Worm (Caenorhabditis elegans) whole organism, young adult: ENCODE results near the gene T05B4.12.

Source experiments
- B0019.2 ChIP-seq: fragments of 200-800 bp; sonication (Bioruptor generic); conservative IDR thresholded peaks from 2 replicates; pipeline ENCODE4 v1.3.6; 2022; ENCODE audit warnings: missing genetic modification reagents, missing genetic modification characterization, missing compliant biosample characterization
- C17E4.6 ChIP-seq: fragments of 200-800 bp; sonication (Bioruptor generic); IDR thresholded peaks from 2 replicates; pipeline ENCODE4 v1.3.6; 2022; ENCODE audit warnings: missing genetic modification reagents, missing genetic modification characterization, missing compliant biosample characterization
- F22D6.2 ChIP-seq: sonication (generic microtip); optimal IDR thresholded peaks from 2 replicates; lab custom pipeline; 2016; ENCODE audit warnings: mild to moderate bottlenecking, missing genetic modification characterization, missing compliant biosample characterization
- F33H1.4 ChIP-seq: fragments of 200-800 bp; sonication (Bioruptor generic); IDR thresholded peaks from 2 replicates; pipeline ENCODE4 v1.3.6; 2022; ENCODE audit warnings: missing genetic modification reagents, missing genetic modification characterization, missing compliant biosample characterization
- F39B2.1 ChIP-seq: fragments of 200-800 bp; sonication (Bioruptor generic); IDR thresholded peaks from 2 replicates; pipeline ENCODE4 v1.3.6; 2022; ENCODE audit warnings: missing genetic modification reagents, missing genetic modification characterization, missing compliant biosample characterization
- F57A8.1 ChIP-seq: fragments of 200-800 bp; sonication (Bioruptor generic); optimal IDR thresholded peaks from 2 replicates; lab custom pipeline; 2018; ENCODE audit warnings: mild to moderate bottlenecking, missing genetic modification characterization, moderate library complexity, missing compliant biosample characterization
- Y53F4B.3 ChIP-seq: fragments of 200-800 bp; sonication (Bioruptor generic); IDR thresholded peaks from 2 replicates; pipeline ENCODE4 v1.3.6; 2022; ENCODE audit warnings: missing genetic modification reagents, missing genetic modification characterization, missing compliant biosample characterization
- Y53G8AR.9 ChIP-seq: fragments of 200-800 bp; sonication (Bioruptor generic); conservative IDR thresholded peaks from 2 replicates; pipeline ENCODE4 v1.3.6; 2022; ENCODE audit warnings: missing genetic modification reagents, missing genetic modification characterization, missing compliant biosample characterization
- Y79H2A.3 ChIP-seq: fragments of 200-800 bp; sonication (Bioruptor generic); conservative IDR thresholded peaks from 2 replicates; pipeline ENCODE4 v1.3.6; 2022; ENCODE audit warnings: missing genetic modification reagents, missing genetic modification characterization, missing compliant biosample characterization
- ama-1 ChIP-seq, 3 experiments: fragments of 150-350 bp in 1 of 3; sonication (generic microtip) in 2 of 3; optimal IDR thresholded peaks; 2 replicates each; lab custom pipeline; 2014 to 2018; ENCODE audit warnings: missing biosample characterization in 2 of 3, missing genetic modification characterization in 2 of 3, missing genetic modification reagents in 2 of 3
- aptf-2 ChIP-seq: fragments of 200-800 bp; sonication (Bioruptor generic); conservative IDR thresholded peaks from 2 replicates; pipeline ENCODE4 v1.3.6; 2022; ENCODE audit warnings: missing genetic modification reagents, missing genetic modification characterization, missing compliant biosample characterization
- aptf-3 ChIP-seq: fragments of 200-800 bp; sonication (Bioruptor generic); IDR thresholded peaks from 2 replicates; pipeline ENCODE4 v1.3.6; 2022; ENCODE audit warnings: missing genetic modification characterization, missing compliant biosample characterization
- athp-1 ChIP-seq: sonication (generic microtip); optimal IDR thresholded peaks from 2 replicates; lab custom pipeline; 2017; ENCODE audit warnings: mild to moderate bottlenecking, missing genetic modification characterization, missing compliant biosample characterization
- attf-3 ChIP-seq: fragments of 200-800 bp; sonication (Bioruptor generic); conservative IDR thresholded peaks from 2 replicates; pipeline ENCODE4 v1.3.6; 2022; ENCODE audit warnings: missing genetic modification reagents, missing genetic modification characterization, missing compliant biosample characterization
- bed-1 ChIP-seq: fragments of 200-800 bp; sonication (Bioruptor generic); IDR thresholded peaks from 2 replicates; pipeline ENCODE4 v1.3.6; 2022; ENCODE audit warnings: missing genetic modification reagents, missing genetic modification characterization, missing compliant biosample characterization
- cebp-1 ChIP-seq, 2 experiments: fragments of 200-800 bp in 1 of 2; sonication (Bioruptor generic) in 1 of 2; sonication (generic microtip) in 1 of 2; IDR thresholded peaks in 1 of 2; optimal IDR thresholded peaks in 1 of 2; 2 replicates each; pipeline versions ENCODE4 v1.3.6 to Lab custom; 2017 to 2022; ENCODE audit warnings: missing compliant biosample characterization in 2 of 2, missing genetic modification characterization in 2 of 2, mild to moderate bottlenecking in 1 of 2, missing genetic modification reagents in 1 of 2, moderate library complexity in 1 of 2
- ceh-100 ChIP-seq: fragments of 200-800 bp; sonication (Bioruptor generic); IDR thresholded peaks from 2 replicates; pipeline ENCODE4 v1.3.6; 2022; ENCODE audit warnings: missing genetic modification reagents, missing genetic modification characterization, missing compliant biosample characterization
- ceh-91 ChIP-seq: fragments of 200-800 bp; sonication (Bioruptor generic); IDR thresholded peaks from 2 replicates; pipeline ENCODE4 v1.3.6; 2022; ENCODE audit warnings: missing genetic modification reagents, missing genetic modification characterization, missing compliant biosample characterization
- dpff-1 ChIP-seq: sonication (generic microtip); optimal IDR thresholded peaks from 2 replicates; lab custom pipeline; 2017; ENCODE audit warnings: mild to moderate bottlenecking, missing genetic modification characterization, missing compliant biosample characterization
- egl-18 ChIP-seq: fragments of 200-800 bp; sonication (Bioruptor generic); IDR thresholded peaks from 2 replicates; pipeline ENCODE4 v1.3.6; 2022; ENCODE audit warnings: missing genetic modification reagents, missing genetic modification characterization, missing compliant biosample characterization
- egl-44 ChIP-seq: fragments of 200-800 bp; sonication (Bioruptor generic); IDR thresholded peaks from 2 replicates; pipeline ENCODE4 v1.3.6; 2022; ENCODE audit warnings: missing genetic modification reagents, missing genetic modification characterization, missing compliant biosample characterization
- egrh-3 ChIP-seq: fragments of 200-800 bp; sonication (Bioruptor generic); IDR thresholded peaks from 2 replicates; pipeline ENCODE4 v1.3.6; 2022; ENCODE audit warnings: missing genetic modification reagents, missing genetic modification characterization, missing compliant biosample characterization
- ekl-4 ChIP-seq: fragments of 200-800 bp; sonication (Bioruptor generic); IDR thresholded peaks from 2 replicates; pipeline ENCODE4 v1.3.6; 2022; ENCODE audit warnings: missing genetic modification reagents, missing genetic modification characterization, missing compliant biosample characterization
- ets-4 ChIP-seq: fragments of 200-800 bp; sonication (Bioruptor generic); optimal IDR thresholded peaks from 2 replicates; lab custom pipeline; 2018; ENCODE audit warnings: mild to moderate bottlenecking, missing genetic modification characterization, missing compliant biosample characterization
- gei-17 ChIP-seq: fragments of 200-800 bp; sonication (Bioruptor generic); optimal IDR thresholded peaks from 2 replicates; lab custom pipeline; 2018; ENCODE audit warnings: mild to moderate bottlenecking, missing genetic modification characterization, missing compliant biosample characterization
- hlh-12 ChIP-seq: sonication (generic microtip); optimal IDR thresholded peaks from 2 replicates; lab custom pipeline; 2016; ENCODE audit warnings: missing genetic modification characterization, missing compliant biosample characterization
- hlh-26 ChIP-seq: fragments of 200-800 bp; sonication (Bioruptor generic); conservative IDR thresholded peaks from 2 replicates; pipeline ENCODE4 v1.3.6; 2022; ENCODE audit warnings: missing genetic modification reagents, missing genetic modification characterization, missing compliant biosample characterization
- hrde-1 ChIP-seq: sonication (generic microtip); optimal IDR thresholded peaks from 2 replicates; lab custom pipeline; 2016; ENCODE audit warnings: missing genetic modification characterization, mild to moderate bottlenecking, missing compliant biosample characterization, moderate library complexity, missing genotype, missing genetic modification reagents, borderline replicate concordance
- hsf-1 ChIP-seq: fragments of 200-800 bp; sonication (Bioruptor generic); IDR thresholded peaks from 2 replicates; pipeline ENCODE4 v1.3.6; 2022; ENCODE audit warnings: missing genetic modification reagents, missing genetic modification characterization, missing compliant biosample characterization
- lin-35 ChIP-seq, 3 experiments: fragments of 150-350 bp in 2 of 3; sonication (generic microtip) in 1 of 3; optimal IDR thresholded peaks; 2 replicates each; lab custom pipeline; 2014 to 2018; ENCODE audit warnings: missing biosample characterization in 3 of 3, missing genetic modification characterization in 3 of 3, missing genetic modification reagents in 3 of 3
- lsl-1 ChIP-seq: fragments of 200-800 bp; sonication (Bioruptor generic); optimal IDR thresholded peaks from 2 replicates; lab custom pipeline; 2018; ENCODE audit warnings: mild to moderate bottlenecking, missing genetic modification characterization, moderate library complexity, missing compliant biosample characterization
- madf-10 ChIP-seq: sonication (generic microtip); optimal IDR thresholded peaks from 2 replicates; lab custom pipeline; 2016; ENCODE audit warnings: mild to moderate bottlenecking, missing genetic modification characterization, missing compliant biosample characterization
- madf-6 ChIP-seq: fragments of 200-800 bp; sonication (Bioruptor generic); IDR thresholded peaks from 2 replicates; pipeline ENCODE4 v1.3.6; 2022; ENCODE audit warnings: missing genetic modification reagents, missing genetic modification characterization, missing compliant biosample characterization
- madf-8 ChIP-seq: fragments of 200-800 bp; sonication (Bioruptor generic); conservative IDR thresholded peaks from 2 replicates; pipeline ENCODE4 v1.3.6; 2022; ENCODE audit warnings: missing genetic modification reagents, missing genetic modification characterization, missing compliant biosample characterization
- mcd-1 ChIP-seq: fragments of 200-800 bp; sonication (Bioruptor generic); IDR thresholded peaks from 2 replicates; pipeline ENCODE4 v1.3.6; 2022; ENCODE audit warnings: missing genetic modification reagents, missing genetic modification characterization, missing compliant biosample characterization
- mel-28 ChIP-seq: sonication (generic microtip); optimal IDR thresholded peaks from 2 replicates; lab custom pipeline; 2016; ENCODE audit warnings: borderline replicate concordance, mild to moderate bottlenecking, missing genetic modification characterization, missing compliant biosample characterization
- mxl-1 ChIP-seq: sonication (generic microtip); optimal IDR thresholded peaks from 2 replicates; lab custom pipeline; 2016; ENCODE audit warnings: missing genetic modification characterization, missing compliant biosample characterization
- nhr-27 ChIP-seq: fragments of 200-800 bp; sonication (Bioruptor generic); optimal IDR thresholded peaks from 2 replicates; lab custom pipeline; 2018; ENCODE audit warnings: mild to moderate bottlenecking, missing genetic modification characterization, moderate library complexity, missing compliant biosample characterization
- nhr-90 ChIP-seq: sonication (generic microtip); optimal IDR thresholded peaks from 2 replicates; lab custom pipeline; 2016; ENCODE audit warnings: missing genotype, mild to moderate bottlenecking, missing genetic modification characterization, missing compliant biosample characterization
- pha-4 ChIP-seq: fragments of 150-350 bp; sonication (generic microtip); optimal IDR thresholded peaks from 2 replicates; lab custom pipeline; 2014; ENCODE audit warnings: missing biosample characterization, missing genetic modification reagents, missing genetic modification characterization
- sdz-38 ChIP-seq: sonication (generic microtip); optimal IDR thresholded peaks from 2 replicates; lab custom pipeline; 2016; ENCODE audit warnings: missing genotype, missing genetic modification characterization, missing compliant biosample characterization
- snpc-4 ChIP-seq, 5 experiments: fragments of 150-350 bp in 1 of 5; sonication (generic microtip) in 4 of 5; optimal IDR thresholded peaks; 2 replicates each; lab custom pipeline; 2014 to 2018; ENCODE audit warnings: missing genetic modification characterization in 5 of 5, missing biosample characterization in 3 of 5, antibody characterized with exemption in 2 of 5, mild to moderate bottlenecking in 2 of 5, missing compliant biosample characterization in 2 of 5, missing genotype in 2 of 5, moderate library complexity in 2 of 5, missing genetic modification reagents in 1 of 5
- tbp1 ChIP-seq: fragments of 200-800 bp; sonication (Bioruptor generic); optimal IDR thresholded peaks from 2 replicates; lab custom pipeline; 2018; ENCODE audit warnings: mild to moderate bottlenecking, missing genetic modification characterization, missing compliant biosample characterization
- unc-62 ChIP-seq: fragments of 150-350 bp; optimal IDR thresholded peaks from 2 replicates; lab custom pipeline; 2014; ENCODE audit warnings: missing biosample characterization, missing genetic modification reagents, missing genetic modification characterization
- ztf-25 ChIP-seq: fragments of 200-800 bp; sonication (Bioruptor generic); IDR thresholded peaks from 2 replicates; pipeline ENCODE4 v1.3.6; 2022; ENCODE audit warnings: missing genetic modification reagents, missing genetic modification characterization, missing compliant biosample characterization
- ztf-28 ChIP-seq: fragments of 200-800 bp; sonication (Bioruptor generic); IDR thresholded peaks from 2 replicates; pipeline ENCODE4 v1.3.6; 2022; ENCODE audit warnings: missing genetic modification reagents, missing genetic modification characterization, missing compliant biosample characterization
- ztf-6 ChIP-seq: fragments of 200-800 bp; sonication (Bioruptor generic); IDR thresholded peaks from 2 replicates; pipeline ENCODE4 v1.3.6; 2022; ENCODE audit warnings: missing genetic modification reagents, missing genetic modification characterization, missing compliant biosample characterization

The T05B4.12 gene

DNA sequence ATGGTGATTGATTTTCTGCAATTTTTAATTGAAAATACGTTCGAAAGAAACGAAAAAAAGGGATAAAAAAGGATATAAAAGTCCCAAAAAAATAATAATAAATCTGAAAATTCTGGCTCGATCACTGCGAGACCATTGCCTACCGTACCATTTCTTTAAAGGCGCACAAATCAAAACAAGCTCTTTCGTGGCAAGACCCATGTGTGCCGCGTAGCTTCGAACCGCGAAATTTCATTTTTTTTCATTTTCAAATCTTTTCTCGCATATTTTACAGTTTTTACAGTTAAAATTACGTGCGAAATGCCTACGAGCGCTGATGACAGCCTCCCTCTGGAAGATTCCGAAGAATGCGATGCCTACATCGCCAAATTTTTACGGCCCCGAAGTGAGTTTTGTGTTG, 49.8 kb upstream of the T05B4.12 start, which contains the start of the genes coh-4 and pid-5 (continued):
- TF ChIP-seq cebp-1 (GFP tag; IDR thresholded peaks at IDR 0.05; lab: Robert Waterston, UW), result no peak
- no peak for TF ChIP-seq cebp-1 (tag; optimal IDR thresholded peaks at IDR 0.05; lab: Kevin White, UChicago)
- no peak for TF ChIP-seq ztf-6 (GFP tag; lab: Robert Waterston, UW)
- TF ChIP-seq unc-62, result no peak
- peak in 1 of 3 experiments; percentile 46 for TF ChIP-seq lin-35 (GFP tag; optimal IDR thresholded peaks at IDR 0.05; lab: Kevin White, UChicago)
- TF ChIP-seq B0019.2, result peak; percentile 83
- peak; percentile 61 for TF ChIP-seq ekl-4 (GFP tag; lab: Robert Waterston, UW)
- TF ChIP-seq attf-3 (GFP tag; lab: Robert Waterston, UW), result 0 out of 2 replicates have a peak, but pooled peaks have one; percentile 14
- no peak for TF ChIP-seq aptf-3 (GFP tag; lab: Robert Waterston, UW)
- TF ChIP-seq madf-8, result peak; percentile 95
- no peak for TF ChIP-seq madf-10 (tag; lab: Kevin White, UChicago)
- TF ChIP-seq ceh-91, result peak; percentile 94
- peak; percentile 23 for TF ChIP-seq athp-1 (tag; lab: Kevin White, UChicago)
- TF ChIP-seq F39B2.1 (GFP tag; lab: Robert Waterston, UW), result no peak
- TF ChIP-seq F57A8.1 (GFP tag; lab: Kevin White, UChicago), result no peak
- TF ChIP-seq Y53G8AR.9 (GFP tag; lab: Robert Waterston, UW), result peak; percentile 79
- TF ChIP-seq gei-17 (GFP tag; lab: Kevin White, UChicago), result no peak
- TF ChIP-seq snpc-4 (GFP tag; optimal IDR thresholded peaks at IDR 0.05; lab: Kevin White, UChicago), result peak; percentile 44
- TF ChIP-seq snpc-4 (tag; optimal IDR thresholded peaks at IDR 0.05; lab: Kevin White, UChicago), result peak in 2 of 4 experiments; percentile 57 to 66
- no peak for TF ChIP-seq egl-18 (GFP tag; lab: Robert Waterston, UW)
- TF ChIP-seq nhr-90 (tag; lab: Kevin White, UChicago), result no peak
- TF ChIP-seq hrde-1 (tag; lab: Kevin White, UChicago), result peak; percentile 22
- TF ChIP-seq mel-28 (tag; lab: Kevin White, UChicago), result no peak
- peak; percentile 61 for TF ChIP-seq ceh-100 (GFP tag; lab: Robert Waterston, UW)
- no peak for TF ChIP-seq ama-1 (optimal IDR thresholded peaks at IDR 0.05; lab: Kevin White, UChicago)
- TF ChIP-seq ama-1 (GFP tag; optimal IDR thresholded peaks at IDR 0.05; lab: Kevin White, UChicago), result no peak
- no peak for TF ChIP-seq ztf-25
- no peak for TF ChIP-seq hlh-26 (GFP tag; lab: Robert Waterston, UW)
- no peak for TF ChIP-seq egl-44 (GFP tag; lab: Robert Waterston, UW)
- TF ChIP-seq hsf-1 (GFP tag; lab: Robert Waterston, UW), result peak; percentile 71
- no peak for TF ChIP-seq ets-4 (GFP tag; lab: Kevin White, UChicago)
- TF ChIP-seq tbp1 (GFP tag; lab: Kevin White, UChicago), result peak; percentile 63
- no peak for TF ChIP-seq F22D6.2 (tag; lab: Kevin White, UChicago)
- no peak for TF ChIP-seq nhr-27 (tag; lab: Kevin White, UChicago)
- no peak for TF ChIP-seq dpff-1 (tag; lab: Kevin White, UChicago)
- peak; percentile 61; the same call in 1 of the 2 replicates for TF ChIP-seq C17E4.6 (GFP tag; lab: Robert Waterston, UW)
- no peak for TF ChIP-seq egrh-3 (GFP tag; lab: Robert Waterston, UW)
- TF ChIP-seq sdz-38 (tag; lab: Kevin White, UChicago), result no peak
- TF ChIP-seq aptf-2 (GFP tag; lab: Robert Waterston, UW), result no peak
- TF ChIP-seq lsl-1 (GFP tag; lab: Kevin White, UChicago), result peak; percentile 99
- no peak for TF ChIP-seq mxl-1 (tag; lab: Kevin White, UChicago)
- TF ChIP-seq F33H1.4, result peak; percentile 99
- peak; percentile 99 for TF ChIP-seq madf-6 (GFP tag; lab: Robert Waterston, UW)
- no peak for TF ChIP-seq pha-4 (tag; lab: Kevin White, UChicago)
- TF ChIP-seq Y79H2A.3, result no peak
- peak; percentile 68; the same call in 1 of the 2 replicates for TF ChIP-seq ztf-28
- no peak for TF ChIP-seq hlh-12 (tag; lab: Kevin White, UChicago)
- TF ChIP-seq Y53F4B.3, result no peak
- no peak for TF ChIP-seq bed-1 (GFP tag; lab: Robert Waterston, UW)
- peak; percentile 83 for TF ChIP-seq mcd-1 (GFP tag; lab: Robert Waterston, UW)
